Worm (Caenorhabditis elegans): Measurements from ENCODE around the gene snr-1.

Gene snr-1

ce11 chrIV:17131035-17131595, 43.3 kb downstream of the snr-1 start, which contains the start of the genes Y116A8C.37 and Y116A8C.38:
Gene Y116A8C.37 (minus strand): TSS chrIV:17131135.
Gene Y116A8C.38 (plus strand): TSS chrIV:17131545.
- TF ChIP-seq D2030.7 (GFP tag; IDR thresholded peaks at IDR 0.05) = no peak
- TF ChIP-seq dpff-1 (tag; optimal IDR thresholded peaks at IDR 0.05) = no peak
- TF ChIP-seq hrde-1 (tag; optimal IDR thresholded peaks at IDR 0.05; ENCODE audit: borderline replicate concordance) = no peak
- TF ChIP-seq snpc-4 (GFP tag; optimal IDR thresholded peaks at IDR 0.05) = no peak
- TF ChIP-seq snpc-4 (tag; optimal IDR thresholded peaks at IDR 0.05) = no peak
- TF ChIP-seq ets-4 (GFP tag; optimal IDR thresholded peaks at IDR 0.05) = no peak
- no peak for TF ChIP-seq ztf-3 (GFP tag; optimal IDR thresholded peaks at IDR 0.05)
- no peak for TF ChIP-seq F57C9.4 (tag; optimal IDR thresholded peaks at IDR 0.05)
- no peak for TF ChIP-seq die-1 (tag; optimal IDR thresholded peaks at IDR 0.05)
- TF ChIP-seq attf-6 (GFP tag; IDR thresholded peaks at IDR 0.05) = no peak
- TF ChIP-seq dox-1 (GFP tag; IDR thresholded peaks at IDR 0.05) = no peak
- no peak for TF ChIP-seq hmg-1.2 (GFP tag; IDR thresholded peaks at IDR 0.05)

Data from whole organism, young adult.